Fruit fly (Drosophila melanogaster): ENCODE measurements around the gene Trm7-32.

- TF ChIP-seq CG14655 (GFP tag; optimal IDR thresholded peaks at IDR 0.05), result no peak
- TF ChIP-seq CG12605 (GFP tag; IDR thresholded peaks at IDR 0.05), result no peak
- TF ChIP-seq CG10348 (GFP tag; IDR thresholded peaks at IDR 0.05), result no peak
- no peak for TF ChIP-seq rn (GFP tag; IDR thresholded peaks at IDR 0.05)
- TF ChIP-seq Pif1B (GFP tag; optimal IDR thresholded peaks at IDR 0.05), result no peak
- TF ChIP-seq CG15710 (tag; optimal IDR thresholded peaks at IDR 0.05), result no peak
- no peak for TF ChIP-seq EcR (GFP tag; optimal IDR thresholded peaks at IDR 0.05)
- TF ChIP-seq Snoo (tag; optimal IDR thresholded peaks at IDR 0.05), result no peak
- no peak for TF ChIP-seq CG8301 (tag; optimal IDR thresholded peaks at IDR 0.05)
- TF ChIP-seq CG9948 (tag; optimal IDR thresholded peaks at IDR 0.05), result no peak
- TF ChIP-seq Ets98B (GFP tag; IDR thresholded peaks at IDR 0.05), result no peak
- TF ChIP-seq fd96Ca (GFP tag; IDR thresholded peaks at IDR 0.05), result no peak
These were observed 9.0 kb upstream of the Trm7-32 start, which contains the start of gene CG31268 for dm6 chr3R:17031502-17031901.
